Worm (Caenorhabditis elegans): ENCODE data around the gene vwa-8.

Gene vwa-8

DNA sequence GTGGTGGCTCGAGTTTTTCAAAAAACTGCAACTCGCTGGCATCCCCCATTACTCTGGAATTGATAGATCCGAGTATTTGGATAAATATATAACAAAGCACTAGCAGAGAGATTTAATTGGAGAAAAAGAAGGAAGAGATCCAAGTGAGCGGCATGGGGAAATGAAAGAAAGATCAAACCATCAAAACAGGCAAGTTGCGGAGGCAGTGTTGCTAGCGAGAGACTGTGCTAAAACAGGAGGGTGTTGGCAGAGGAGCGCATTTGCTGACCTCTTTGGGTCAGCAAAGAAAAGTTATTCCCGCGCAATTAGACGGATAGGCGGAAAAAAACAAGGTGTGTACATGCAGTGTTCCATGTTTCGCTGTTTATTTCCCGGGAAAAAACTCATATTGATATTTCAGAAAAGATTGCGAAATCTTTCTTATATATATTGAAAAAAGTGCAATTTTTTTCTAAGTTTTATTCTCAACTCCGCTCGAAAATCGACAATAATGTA is 15.6 kb upstream of the vwa-8 start, which contains the start of gene ppk-3 (continued):
- TF ChIP-seq sdz-12 (GFP tag; optimal IDR thresholded peaks at IDR 0.05) (no peak), hlh-30 (tag; optimal IDR thresholded peaks at IDR 0.05; ENCODE audit: insufficient read depth) (peak; percentile 81), daf-19 (GFP tag; conservative IDR thresholded peaks at IDR 0.05) (no peak), Y48G9A.11 (GFP tag; IDR thresholded peaks at IDR 0.05) (no peak), daf-12 (tag; optimal IDR thresholded peaks at IDR 0.05) (no peak), nhr-48 (tag; optimal IDR thresholded peaks at IDR 0.05) (peak; percentile 16), nhr-102 (tag; optimal IDR thresholded peaks at IDR 0.05) (peak; percentile 13), F10B5.3 (tag; optimal IDR thresholded peaks at IDR 0.05) (no peak), php-3 (GFP tag; IDR thresholded peaks at IDR 0.05) (no peak), dpl-1 (GFP tag; optimal IDR thresholded peaks at IDR 0.05) (peak; percentile 72), ama-1 (optimal IDR thresholded peaks at IDR 0.05) (no peak), tra-1 (GFP tag; IDR thresholded peaks at IDR 0.05) (peak; percentile 48; the same call in 1 of the 2 replicates), T26A8.4 (GFP tag; IDR thresholded peaks at IDR 0.05) (peak; percentile 58; the same call in 1 of the 2 replicates), mdl-1 (tag; optimal IDR thresholded peaks at IDR 0.05) (peak in 1 of 2 experiments; percentile 75), fkh-10 (GFP tag; optimal IDR thresholded peaks at IDR 0.05) (no peak), nhr-6 (tag; optimal IDR thresholded peaks at IDR 0.05) (peak; percentile 17), R02D3.7 (tag; optimal IDR thresholded peaks at IDR 0.05) (no peak), unc-62 (GFP tag; optimal IDR thresholded peaks at IDR 0.05 in 1 of 2) (peak in 1 of 2 experiments; percentile 79), unc-62 (tag; optimal IDR thresholded peaks at IDR 0.05) (no peak), nhr-77 (tag; optimal IDR thresholded peaks at IDR 0.05) (peak; percentile 62), lin-38 (GFP tag; IDR thresholded peaks at IDR 0.05) (peak; percentile 96), zip-11 (GFP tag; IDR thresholded peaks at IDR 0.05) (no peak), daf-16 (GFP tag; optimal IDR thresholded peaks at IDR 0.05) (peak in 1 of 2 experiments; percentile 60), daf-16 (tag; optimal IDR thresholded peaks at IDR 0.05) (peak; percentile 47), snpc-4 (tag; optimal IDR thresholded peaks at IDR 0.05) (no peak), snpc-1.2 (GFP tag; IDR thresholded peaks at IDR 0.05) (no peak), arid-1 (GFP tag; conservative IDR thresholded peaks at IDR 0.05) (0 out of 2 replicates have a peak, but pooled peaks have one; percentile 30), F37D6.2 (tag; optimal IDR thresholded peaks at IDR 0.05) (no peak), D1046.2 (GFP tag; IDR thresholded peaks at IDR 0.05) (no peak), nhr-28 (tag; optimal IDR thresholded peaks at IDR 0.05) (peak; percentile 70), lin-13 (GFP tag; optimal IDR thresholded peaks at IDR 0.05) (peak; percentile 0), lin-1 (GFP tag; IDR thresholded peaks at IDR 0.05) (0 out of 2 replicates have a peak, but pooled peaks have one; percentile 13), dmd-6 (GFP tag; IDR thresholded peaks at IDR 0.05) (peak; percentile 56), ZK337.2 (GFP tag; IDR thresholded peaks at IDR 0.05) (no peak), Y75B8A.6 (GFP tag; IDR thresholded peaks at IDR 0.05) (no peak), rbr-2 (tag; optimal IDR thresholded peaks at IDR 0.05) (peak; percentile 62), unc-130 (GFP tag; optimal IDR thresholded peaks at IDR 0.05) (no peak), cey-2 (tag; optimal IDR thresholded peaks at IDR 0.05; ENCODE audit: borderline replicate concordance, insufficient read depth) (no peak), vab-7 (GFP tag; IDR thresholded peaks at IDR 0.05) (no peak), hlh-11 (tag; optimal IDR thresholded peaks at IDR 0.05) (peak; percentile 85), fos-1 (tag; optimal IDR thresholded peaks at IDR 0.05) (no peak), spr-1 (tag; optimal IDR thresholded peaks at IDR 0.05) (peak; percentile 9), zfp-3 (GFP tag; conservative IDR thresholded peaks at IDR 0.05) (no peak), ceh-82 (tag; optimal IDR thresholded peaks at IDR 0.05) (no peak), lim-7 (GFP tag; IDR thresholded peaks at IDR 0.05) (no peak), duxl-1 (tag; optimal IDR thresholded peaks at IDR 0.05; ENCODE audit: poor library complexity) (peak; percentile 25), hmg-1.1 (GFP tag; IDR thresholded peaks at IDR 0.05) (peak; percentile 73), nhr-25 (tag; optimal IDR thresholded peaks at IDR 0.05; ENCODE audit: borderline replicate concordance, insufficient read depth) (no peak), aha-1 (tag) (peak; percentile 98), F49E8.2 (tag; optimal IDR thresholded peaks at IDR 0.05; ENCODE audit: borderline replicate concordance) (no peak)

Measured in whole organism, L4 larva.